Worm (Caenorhabditis elegans) whole organism, young adult: ENCODE measurements around the gene lrpr-1.

ENCODE experiments used
- F52B5.7 ChIP-seq: sonication (generic microtip); optimal IDR thresholded peaks from 2 replicates; lab custom pipeline; 2016; ENCODE audit warnings: mild to moderate bottlenecking, missing genetic modification characterization, missing compliant biosample characterization
- ama-1 ChIP-seq, 3 experiments: fragments of 150-350 bp in 1 of 3; sonication (generic microtip) in 2 of 3; optimal IDR thresholded peaks; 2 replicates each; lab custom pipeline; 2014 to 2018; ENCODE audit warnings: missing biosample characterization in 2 of 3, missing genetic modification characterization in 2 of 3, missing genetic modification reagents in 2 of 3
- sea-2 ChIP-seq: fragments of 200-800 bp; sonication (Bioruptor generic); IDR thresholded peaks from 2 replicates; pipeline ENCODE4 v1.3.6; 2022; ENCODE audit warnings: missing genetic modification characterization, missing compliant biosample characterization

DNA sequence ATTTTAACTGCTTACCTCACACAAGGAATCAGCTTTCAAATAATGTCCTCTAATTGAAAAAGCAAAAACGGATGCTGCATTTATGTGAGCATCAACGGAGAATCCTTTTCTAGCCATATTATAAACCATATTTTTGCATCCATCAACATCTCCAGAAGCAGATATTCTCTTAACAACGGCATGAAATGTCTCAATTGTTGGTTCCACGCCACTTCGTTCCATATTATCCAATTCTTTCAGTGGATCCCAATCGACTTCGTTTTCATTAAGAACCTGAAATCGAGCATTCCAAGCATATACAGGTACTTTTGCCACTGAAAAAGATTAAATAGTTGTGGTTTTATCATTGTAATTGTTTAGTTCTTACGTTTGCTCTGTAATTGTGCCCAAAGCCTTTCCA is 829 bp downstream of the lrpr-1 start:
- TF ChIP-seq sea-2 (GFP tag; lab: Robert Waterston, UW) (no peak), ama-1 (optimal IDR thresholded peaks at IDR 0.05; lab: Kevin White, UChicago) (no peak), ama-1 (GFP tag; optimal IDR thresholded peaks at IDR 0.05; lab: Kevin White, UChicago) (no peak), F52B5.7 (no peak)
